Worm (Caenorhabditis elegans) whole organism, dauer: ENCODE data around the gene F29A7.3.

Experiments used
- unc-62 ChIP-seq: sonication (generic microtip); optimal IDR thresholded peaks from 2 replicates; lab custom pipeline; 2017; ENCODE audit warnings: missing biosample characterization, missing genetic modification reagents, missing genetic modification characterization

Gene F29A7.3

DNA sequence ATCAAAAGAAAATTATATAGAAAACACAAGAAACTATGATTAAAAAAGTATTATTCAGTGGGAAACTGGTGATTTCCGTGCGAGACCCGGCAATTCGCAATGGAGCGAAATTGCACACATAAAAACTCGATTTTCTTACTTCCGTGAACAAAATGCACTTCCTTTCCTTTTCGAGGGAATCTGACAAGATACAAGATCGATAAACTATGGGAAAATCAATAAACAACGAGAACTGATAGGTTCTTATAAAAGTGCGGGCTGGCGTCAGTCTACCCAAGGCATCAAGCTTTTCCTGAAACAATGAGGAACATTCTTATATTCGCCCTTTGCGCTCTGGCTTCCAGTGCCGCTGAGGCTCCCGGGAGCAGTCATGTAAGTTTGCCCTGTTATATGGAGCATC lies at the start of gene F29A7.3:
F29A7.3 (plus strand) TSS at position 301 of the 400 bp plus-strand sequence.
- TF ChIP-seq unc-62 (GFP tag; lab: Kevin White, UChicago) = no peak

DNA sequence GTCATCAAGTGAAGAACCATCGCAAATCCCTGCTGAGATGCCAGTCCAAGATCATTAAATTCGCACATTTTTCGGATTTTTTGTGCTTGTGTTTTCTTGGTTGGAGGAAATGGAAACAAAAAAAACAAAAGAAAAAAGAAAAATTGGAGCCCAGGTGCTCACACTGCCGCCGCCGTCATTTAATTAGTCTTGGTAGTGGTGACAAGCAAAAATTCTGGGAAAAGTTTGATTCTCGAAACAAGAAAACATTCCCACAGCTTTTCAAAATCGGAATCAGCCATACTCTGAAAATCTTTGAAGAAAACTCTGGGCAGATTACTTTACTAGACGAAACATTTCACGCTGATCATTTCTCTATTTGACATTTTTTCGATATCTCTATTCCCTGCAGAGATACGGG lies 47.9 kb upstream of the F29A7.3 start, which contains the start of gene srh-128:
srh-128 (minus strand) TSS at position 101 of the 400 bp plus-strand sequence.
- no peak for TF ChIP-seq unc-62 (GFP tag; lab: Kevin White, UChicago)

DNA sequence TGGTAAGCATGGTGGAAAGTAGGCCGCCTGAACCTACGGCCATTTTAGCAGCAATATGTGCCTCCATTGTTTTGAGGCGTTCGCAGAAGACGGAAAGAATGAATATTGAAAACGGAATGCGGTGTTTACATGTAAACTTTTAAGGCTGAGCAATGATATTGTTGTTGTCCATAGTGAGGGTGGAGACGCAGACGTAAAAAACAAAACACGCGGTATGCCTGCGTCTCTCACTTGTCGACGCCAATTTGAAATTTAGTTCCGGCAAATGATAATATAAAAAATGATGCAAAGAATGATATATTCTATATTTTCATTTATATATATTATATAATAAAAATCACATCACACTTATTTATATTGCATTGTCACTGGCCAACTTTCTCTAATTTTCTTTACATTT lies 45.2 kb upstream of the F29A7.3 start, which contains the start of gene Y47G7B.2:
Y47G7B.2 (minus strand) TSS at position 143 of the 400 bp plus-strand sequence.
- no peak for TF ChIP-seq unc-62 (GFP tag; lab: Kevin White, UChicago)

DNA sequence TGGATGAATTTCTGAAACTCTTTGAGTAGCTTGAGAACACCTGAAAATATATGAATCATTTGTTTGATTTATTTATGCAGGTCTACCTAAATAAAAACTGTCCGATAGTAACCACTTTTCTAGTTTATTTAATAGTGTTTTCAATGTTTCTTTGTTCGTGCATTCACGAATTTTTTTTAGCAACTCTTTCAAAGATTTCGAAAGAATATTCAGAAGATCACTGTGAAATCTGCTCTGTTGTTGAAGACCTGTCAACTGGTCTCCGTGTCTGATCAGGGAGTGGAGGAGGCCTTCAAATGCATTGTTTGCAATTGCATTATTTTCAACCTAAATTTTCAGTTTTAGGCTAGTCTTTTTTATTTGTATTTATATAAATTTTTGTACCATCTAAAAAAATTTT lies 43.2 kb upstream of the F29A7.3 start, which contains the start of gene T05A8.1:
T05A8.1 (minus strand) TSS at position 101 of the 400 bp plus-strand sequence.
- TF ChIP-seq unc-62 (GFP tag; lab: Kevin White, UChicago) = no peak

DNA sequence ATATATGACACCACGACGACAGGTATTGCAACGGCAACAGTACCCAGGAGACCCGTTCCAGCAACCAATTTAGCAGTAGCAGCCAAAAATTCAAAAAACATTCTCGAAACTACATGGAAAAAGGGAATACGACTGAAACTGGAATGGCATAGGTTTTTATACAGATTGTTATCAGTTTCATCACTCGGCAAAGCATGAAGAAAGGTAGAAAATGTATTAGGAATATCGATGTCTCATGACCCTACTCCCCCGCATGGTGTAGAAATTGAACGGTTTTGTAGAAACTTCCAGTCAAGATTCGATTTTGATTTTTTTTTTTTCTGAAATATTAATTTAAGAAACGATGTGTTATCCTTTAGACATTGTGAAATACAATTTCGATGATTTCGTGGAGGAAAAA lies 42.2 kb upstream of the F29A7.3 start, which contains the start of gene T05A8.2:
T05A8.2 (minus strand) TSS at position 101 of the 400 bp plus-strand sequence.
- TF ChIP-seq unc-62 (GFP tag; lab: Kevin White, UChicago) = no peak

DNA sequence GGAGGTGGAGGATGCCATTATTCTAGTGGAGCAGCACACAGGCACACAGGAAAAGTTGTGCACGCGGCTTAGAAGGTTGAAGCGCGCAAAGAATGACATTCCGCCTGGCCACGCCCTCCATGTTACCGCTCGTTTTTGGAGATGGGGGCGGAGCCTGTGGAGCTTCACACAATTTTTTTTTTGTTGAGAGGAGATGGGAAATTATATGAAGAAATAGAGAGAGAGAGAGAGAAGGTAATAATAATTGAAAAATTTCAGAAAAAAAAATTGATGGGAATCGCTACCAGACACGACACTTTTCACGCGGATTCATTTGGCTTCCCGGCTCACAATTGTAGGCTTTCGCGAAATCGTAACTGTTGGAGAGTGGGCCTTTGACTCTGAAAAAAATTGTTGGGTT lies 35.8 kb upstream of the F29A7.3 start, which contains the start of gene T05A8.3:
T05A8.3 (minus strand) TSS at position 101 of the 400 bp plus-strand sequence.
- TF ChIP-seq unc-62 (GFP tag; lab: Kevin White, UChicago) = no peak

DNA sequence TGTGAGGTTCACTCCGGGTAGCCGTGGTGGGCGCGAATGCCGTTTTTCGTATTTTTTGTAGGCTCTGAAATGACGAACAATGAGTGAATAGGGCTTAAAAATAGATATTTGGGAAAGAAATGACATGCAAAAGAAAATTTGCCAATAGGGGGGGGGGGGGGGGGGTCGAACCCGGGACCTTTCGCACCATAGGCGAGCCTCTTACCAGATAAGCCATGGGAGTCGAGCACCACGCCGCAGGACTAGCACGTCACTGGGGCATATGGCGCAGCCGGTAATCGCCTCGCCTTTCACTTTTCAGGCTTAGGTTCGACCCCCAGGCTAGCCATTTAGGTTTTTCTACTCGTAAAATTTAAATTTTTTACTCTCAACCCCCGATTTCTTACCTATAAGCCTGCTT lies 33.9 kb upstream of the F29A7.3 start:
- no peak for TF ChIP-seq unc-62 (GFP tag; lab: Kevin White, UChicago)

DNA sequence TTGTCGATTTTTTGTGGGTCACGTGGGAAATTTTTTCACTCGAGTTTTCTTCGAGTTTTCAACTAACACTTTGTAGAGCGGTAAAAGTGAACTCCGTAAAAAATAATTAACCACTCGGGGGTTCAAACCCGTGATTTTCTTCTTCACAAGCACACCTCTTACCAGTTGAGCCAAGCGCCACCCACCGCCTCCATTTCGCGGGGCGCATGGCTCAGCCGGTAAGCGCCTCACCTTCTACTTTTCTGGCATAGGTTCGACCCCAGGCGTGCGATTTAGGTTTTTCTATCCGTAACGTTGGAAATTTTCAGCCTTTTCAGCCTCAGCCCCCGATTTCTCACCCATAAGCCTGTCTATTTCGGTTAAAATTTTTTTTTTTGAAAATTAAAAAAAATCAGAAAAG lies 31.1 kb upstream of the F29A7.3 start:
- TF ChIP-seq unc-62 (GFP tag; lab: Kevin White, UChicago) = no peak

DNA sequence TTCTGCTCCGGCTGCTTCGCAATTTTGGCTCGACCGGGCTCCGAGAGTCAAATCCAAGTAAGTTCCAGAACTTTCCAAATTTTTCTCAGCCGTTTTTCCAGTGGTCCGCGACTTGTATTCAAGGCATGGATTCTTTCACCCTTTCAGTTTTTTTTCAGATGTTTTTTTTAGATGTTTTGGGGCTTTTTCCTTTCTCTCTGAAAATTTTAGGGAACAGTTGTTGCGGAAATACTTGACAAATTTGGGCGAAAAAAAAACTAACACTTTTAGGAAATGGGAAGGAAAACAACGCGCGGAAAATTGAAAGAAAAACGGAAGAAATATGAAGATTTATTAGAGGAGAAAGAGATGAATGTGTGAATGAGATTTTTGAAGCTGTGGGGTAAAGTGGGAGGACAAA lies 27.5 kb upstream of the F29A7.3 start, which contains the start of the genes T05A8.11 and nep-2:
T05A8.11 (minus strand) TSS at position 101 of the 400 bp plus-strand sequence.
nep-2 (minus strand) TSS at position 192 of the 400 bp plus-strand sequence.
- TF ChIP-seq unc-62 (GFP tag; lab: Kevin White, UChicago) = no peak

DNA sequence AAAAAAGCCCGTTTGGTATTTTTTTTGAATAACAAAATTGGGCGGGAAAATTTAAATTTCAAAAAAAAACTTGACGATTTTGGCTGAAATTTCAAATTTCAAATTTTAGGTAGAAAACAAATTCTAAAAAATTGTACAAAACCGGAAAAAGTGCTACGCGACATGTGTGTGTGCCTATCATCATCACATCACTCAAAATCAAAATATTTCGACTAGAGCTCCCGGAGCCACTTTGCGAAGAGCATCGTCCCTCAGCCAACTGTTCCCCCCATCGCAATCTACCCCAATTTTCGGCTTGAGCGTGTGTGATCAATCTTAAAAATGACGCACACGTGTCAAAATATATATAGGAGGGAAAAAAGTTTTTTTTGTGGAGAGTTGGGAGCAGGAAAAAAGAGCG lies 26.3 kb upstream of the F29A7.3 start:
- TF ChIP-seq unc-62 (GFP tag; lab: Kevin White, UChicago) = no peak

DNA sequence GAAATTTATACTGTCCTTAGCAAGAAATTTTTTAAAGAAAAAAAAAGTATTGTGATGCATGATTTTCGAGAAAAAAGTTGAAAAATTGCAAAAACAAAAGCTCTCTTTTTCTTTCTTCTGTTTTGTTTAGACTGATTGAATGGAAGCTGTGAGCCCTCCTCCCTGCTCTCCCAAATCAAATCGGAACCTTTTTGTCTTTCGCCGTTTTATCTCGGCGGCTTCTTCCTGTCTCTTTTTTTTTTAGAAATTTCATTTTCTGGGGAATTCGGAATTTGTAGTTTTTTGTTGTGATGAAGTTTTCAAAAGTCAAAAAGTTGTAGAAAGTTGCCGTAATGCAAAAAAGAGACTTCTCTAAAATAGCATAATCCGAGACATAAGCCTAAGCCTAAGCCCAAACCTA lies 22.5 kb upstream of the F29A7.3 start:
- no peak for TF ChIP-seq unc-62 (GFP tag; lab: Kevin White, UChicago)

DNA sequence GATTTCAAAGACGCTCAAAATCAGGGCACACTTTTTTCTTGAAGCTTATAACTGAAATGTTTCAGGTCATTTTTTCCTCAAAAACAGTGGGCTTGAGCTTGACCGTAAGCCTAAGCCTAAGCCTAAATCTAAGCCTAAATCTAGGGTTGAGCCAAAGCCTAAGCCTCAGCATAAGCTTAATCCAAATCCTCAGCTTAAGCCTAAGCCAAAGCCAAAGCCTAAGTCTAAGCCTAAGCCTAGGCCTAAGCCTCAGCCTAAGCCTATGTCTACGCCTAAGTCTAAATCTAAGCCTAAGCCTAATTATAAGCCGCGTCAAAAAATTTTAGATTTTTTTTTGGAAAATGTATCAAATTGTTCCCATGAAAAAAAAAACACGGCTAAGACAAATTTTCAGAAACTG lies 18.8 kb upstream of the F29A7.3 start:
- no peak for TF ChIP-seq unc-62 (GFP tag; lab: Kevin White, UChicago)

DNA sequence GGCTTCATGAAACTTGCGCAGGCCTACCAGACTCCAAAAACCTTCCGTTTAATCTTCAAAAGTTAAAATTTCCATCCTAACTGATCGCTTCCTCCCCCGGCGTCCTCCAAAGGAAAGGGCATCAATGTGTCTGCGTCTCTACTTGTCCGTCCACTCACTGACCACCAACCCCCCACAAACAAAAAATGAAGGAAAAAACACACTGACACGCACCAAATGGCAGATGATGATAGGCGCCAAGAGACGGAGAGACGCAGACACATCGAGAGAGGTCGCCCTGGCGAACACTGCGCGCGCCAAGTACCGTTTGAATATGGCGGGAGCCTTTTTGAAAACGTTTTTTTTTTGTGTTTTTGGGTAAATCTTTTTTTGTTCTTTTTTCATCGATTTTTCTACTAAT lies 18.4 kb upstream of the F29A7.3 start:
- no peak for TF ChIP-seq unc-62 (GFP tag; lab: Kevin White, UChicago)

DNA sequence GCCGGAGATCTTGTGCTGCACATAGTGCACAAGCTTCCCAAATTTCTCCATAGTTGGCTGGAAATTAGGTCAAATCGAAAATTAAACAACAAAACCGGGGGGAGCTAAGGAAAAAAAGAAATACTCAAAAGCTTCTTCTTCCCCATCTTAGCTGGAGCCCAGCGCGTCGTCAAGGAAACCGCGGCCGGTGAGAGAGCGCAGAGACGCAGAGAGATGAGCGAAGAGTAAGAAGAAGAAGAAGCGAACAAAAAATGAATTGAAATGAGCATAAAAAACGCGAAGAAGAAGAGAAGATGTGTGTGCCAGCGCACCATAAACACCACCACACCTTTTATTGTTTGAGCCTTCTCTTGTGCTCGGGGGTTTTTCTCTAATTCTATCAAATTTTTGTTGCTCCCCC lies 17.9 kb upstream of the F29A7.3 start, which contains the start of gene wdr-31:
wdr-31 (minus strand) TSS at position 101 of the 400 bp plus-strand sequence.
- no peak for TF ChIP-seq unc-62 (GFP tag; lab: Kevin White, UChicago)

DNA sequence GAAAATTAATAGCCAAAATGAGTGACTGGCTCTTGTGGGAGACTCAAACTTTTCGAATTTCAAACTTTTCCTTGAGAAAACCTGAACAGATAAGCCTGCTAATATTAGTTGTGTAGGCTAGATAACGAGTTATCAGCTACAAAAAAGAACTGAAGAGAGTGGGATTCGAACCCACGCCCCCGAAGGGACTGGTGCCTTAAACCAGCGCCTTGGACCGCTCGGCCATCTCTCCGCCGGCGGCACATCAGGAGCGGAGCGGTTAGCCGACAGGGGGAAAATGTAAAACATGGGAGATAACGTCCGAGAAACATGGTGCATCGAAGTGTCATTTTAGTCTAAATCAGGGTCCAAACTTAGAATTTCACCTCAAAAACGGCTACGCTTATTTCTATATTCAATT lies 17.5 kb upstream of the F29A7.3 start:
- TF ChIP-seq unc-62 (GFP tag; lab: Kevin White, UChicago) = no peak

DNA sequence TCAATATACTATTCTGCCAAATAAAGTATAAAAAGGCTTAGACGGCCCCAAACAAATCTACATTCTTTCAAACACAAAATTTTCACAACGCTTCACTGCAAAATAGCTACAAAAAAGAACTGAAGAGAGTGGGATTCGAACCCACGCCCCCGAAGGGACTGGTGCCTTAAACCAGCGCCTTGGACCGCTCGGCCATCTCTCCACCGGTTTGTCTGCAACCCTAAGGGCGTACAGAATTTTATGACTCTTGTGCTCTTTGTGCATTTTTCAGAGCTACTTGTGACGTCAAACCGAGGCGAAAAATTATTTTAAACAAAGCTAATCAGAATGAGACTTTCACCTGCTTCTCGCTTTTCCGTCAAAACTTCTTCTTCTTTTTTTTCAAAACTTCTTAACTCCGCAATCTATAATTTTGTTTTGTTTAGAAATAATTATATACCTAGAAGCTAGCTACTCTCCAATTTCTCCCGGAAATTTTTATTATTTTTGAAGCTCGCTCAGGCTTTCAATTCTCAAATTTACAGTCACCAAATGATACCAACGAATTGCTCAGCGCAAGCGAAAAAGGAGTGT lies 16.9 kb upstream of the F29A7.3 start, which contains the start of gene T05A8.8:
T05A8.8 (plus strand) TSS at position 523 of the 573 bp plus-strand sequence.
- no peak for TF ChIP-seq unc-62 (GFP tag; lab: Kevin White, UChicago)

DNA sequence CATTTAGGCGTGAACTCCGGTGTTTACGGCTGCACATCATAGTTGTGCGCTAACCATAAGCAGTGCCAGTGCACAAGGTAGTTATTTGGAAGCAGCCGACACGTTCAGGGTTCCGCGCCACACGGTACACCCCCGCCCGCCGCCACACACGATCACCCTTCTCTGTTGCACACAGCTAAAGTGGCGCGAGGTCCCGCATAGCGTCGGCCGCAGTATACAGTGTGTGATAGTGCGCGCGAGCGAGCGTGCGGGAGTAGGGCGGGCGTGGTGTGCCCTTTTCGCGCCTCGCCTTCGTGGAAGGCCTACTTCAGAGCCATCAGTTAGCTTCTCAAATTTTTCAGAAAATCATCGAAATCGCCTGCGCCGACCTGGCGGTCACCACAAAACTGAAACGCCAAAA lies 16.2 kb upstream of the F29A7.3 start:
- no peak for TF ChIP-seq unc-62 (GFP tag; lab: Kevin White, UChicago)
